2 worm cellular contexts compared by ENCODE assay signal in the genomic region with DNA sequence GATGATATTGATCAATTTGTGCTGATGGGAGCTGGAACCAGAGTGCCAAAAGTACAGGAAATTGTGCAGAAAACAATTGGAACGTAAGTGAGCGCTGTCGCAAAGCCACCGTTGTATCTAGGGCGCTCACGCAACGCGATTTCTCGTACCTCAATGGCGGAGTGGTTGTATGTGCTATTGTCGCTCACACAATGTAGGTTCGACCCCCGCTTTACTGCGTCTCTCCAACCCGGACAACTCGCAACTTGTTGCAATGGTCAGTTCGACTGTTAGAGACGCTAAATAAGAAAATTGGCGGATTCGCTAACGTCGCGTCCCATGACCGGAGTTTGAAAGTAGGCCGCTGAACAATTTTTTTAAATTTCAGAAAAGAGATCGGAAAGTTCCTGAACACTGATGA.
A peak's percentile ranks its signal among the peaks of the same experiment; 100 is the strongest.
TF ChIP-seq lines count a peak whose summit lies in the region.

No protein-coding gene starts in this region.

TF ChIP-seq in whole organism, L1 larva, 84 proteins besides CTCF, POLR2A, EP300 and RAD21 (continued from another document and continues in another):
- no peak for TF ChIP-seq fkh-10 (GFP tag; optimal IDR thresholded peaks at IDR 0.05; lab: Kevin White, UChicago)
- TF ChIP-seq dsc-1 (tag; optimal IDR thresholded peaks at IDR 0.05; lab: Kevin White, UChicago): peak; percentile 28
- TF ChIP-seq lin-14 (GFP tag; optimal IDR thresholded peaks at IDR 0.05; lab: Kevin White, UChicago): no peak
- no peak for TF ChIP-seq ceh-88 (GFP tag; IDR thresholded peaks at IDR 0.05; lab: Robert Waterston, UW)
- peak; percentile 35 for TF ChIP-seq unc-130 (tag; optimal IDR thresholded peaks at IDR 0.05; lab: Kevin White, UChicago)
- TF ChIP-seq efl-1 (optimal IDR thresholded peaks at IDR 0.05; lab: Kevin White, UChicago): peak; percentile 64 to 74
- peak; percentile 62 to 98 for TF ChIP-seq efl-1 (GFP tag; optimal IDR thresholded peaks at IDR 0.05 in 1 of 2; lab: Kevin White, UChicago)
- TF ChIP-seq nhr-237 (tag; optimal IDR thresholded peaks at IDR 0.05; lab: Kevin White, UChicago): no peak
- no peak for TF ChIP-seq ama-1 (optimal IDR thresholded peaks at IDR 0.05; lab: Kevin White, UChicago)
- TF ChIP-seq nhr-84 (tag; optimal IDR thresholded peaks at IDR 0.05; lab: Kevin White, UChicago): no peak
- no peak for TF ChIP-seq hpl-2 (GFP tag; optimal IDR thresholded peaks at IDR 0.05; lab: Kevin White, UChicago)
- no peak for TF ChIP-seq tlp-1 (tag; optimal IDR thresholded peaks at IDR 0.05; lab: Kevin White, UChicago)
- TF ChIP-seq nhr-20 (tag; optimal IDR thresholded peaks at IDR 0.05; lab: Kevin White, UChicago): peak; percentile 45
- TF ChIP-seq hlh-4 (tag; optimal IDR thresholded peaks at IDR 0.05; lab: Kevin White, UChicago): no peak
- no peak for TF ChIP-seq efl-3 (GFP tag; optimal IDR thresholded peaks at IDR 0.05; lab: Kevin White, UChicago)
- peak; percentile 27 for TF ChIP-seq skn-1 (tag; optimal IDR thresholded peaks at IDR 0.05; lab: Kevin White, UChicago)
- TF ChIP-seq C34B4.2 (tag; optimal IDR thresholded peaks at IDR 0.05; lab: Kevin White, UChicago): no peak
- no peak for TF ChIP-seq isw-1 (GFP tag; IDR thresholded peaks at IDR 0.05; lab: Robert Waterston, UW)
- TF ChIP-seq fkh-8 (tag; optimal IDR thresholded peaks at IDR 0.05; lab: Kevin White, UChicago): no peak
- TF ChIP-seq sup-37 (GFP tag; optimal IDR thresholded peaks at IDR 0.05; lab: Kevin White, UChicago): no peak
- TF ChIP-seq mdl-1 (tag; optimal IDR thresholded peaks at IDR 0.05; lab: Kevin White, UChicago): peak in 1 of 2 experiments; percentile 49
- TF ChIP-seq snpc-4 (tag; optimal IDR thresholded peaks at IDR 0.05; lab: Kevin White, UChicago): no peak
- no peak for TF ChIP-seq blmp-1 (tag; optimal IDR thresholded peaks at IDR 0.05; lab: Kevin White, UChicago)
- TF ChIP-seq jun-1 (tag; optimal IDR thresholded peaks at IDR 0.05; lab: Kevin White, UChicago): no peak
- peak; percentile 18 for TF ChIP-seq unc-86 (tag; optimal IDR thresholded peaks at IDR 0.05; lab: Kevin White, UChicago)
- no peak for TF ChIP-seq sox-4 (tag; optimal IDR thresholded peaks at IDR 0.05; lab: Kevin White, UChicago)
- TF ChIP-seq nhr-28 (tag; optimal IDR thresholded peaks at IDR 0.05; lab: Kevin White, UChicago): no peak
- TF ChIP-seq nhr-90 (tag; optimal IDR thresholded peaks at IDR 0.05; lab: Kevin White, UChicago; ENCODE audit: poor library complexity): peak; percentile 64
- no peak for TF ChIP-seq zag-1 (tag; optimal IDR thresholded peaks at IDR 0.05; lab: Kevin White, UChicago)
- no peak for TF ChIP-seq egl-27 (tag; optimal IDR thresholded peaks at IDR 0.05; lab: Kevin White, UChicago)
- TF ChIP-seq lin-15B (tag; optimal IDR thresholded peaks at IDR 0.05; lab: Kevin White, UChicago): no peak
- no peak for TF ChIP-seq ceh-90 (tag; optimal IDR thresholded peaks at IDR 0.05; lab: Kevin White, UChicago)
- TF ChIP-seq nhr-19 (GFP tag; conservative IDR thresholded peaks at IDR 0.05; lab: Robert Waterston, UW): peak; percentile 57
- TF ChIP-seq dpl-1 (GFP tag; optimal IDR thresholded peaks at IDR 0.05; lab: Kevin White, UChicago): peak; percentile 54 to 68 (median 63)
- peak; percentile 31 for TF ChIP-seq irx-1 (tag; optimal IDR thresholded peaks at IDR 0.05; lab: Kevin White, UChicago)
- peak; percentile 4 to 36 (median 20) for TF ChIP-seq ceh-82 (tag; optimal IDR thresholded peaks at IDR 0.05; lab: Kevin White, UChicago)
- no peak for TF ChIP-seq ceh-63 (GFP tag; optimal IDR thresholded peaks at IDR 0.05; lab: Kevin White, UChicago)
- peak; percentile 71 for TF ChIP-seq mep-1 (tag; optimal IDR thresholded peaks at IDR 0.05; lab: Kevin White, UChicago)
- no peak for TF ChIP-seq ztf-11 (tag; optimal IDR thresholded peaks at IDR 0.05; lab: Kevin White, UChicago)
- TF ChIP-seq elt-2 (tag; optimal IDR thresholded peaks at IDR 0.05; lab: Kevin White, UChicago): peak; percentile 29
- TF ChIP-seq unc-62 (GFP tag; optimal IDR thresholded peaks at IDR 0.05; lab: Kevin White, UChicago): no peak
- no peak for TF ChIP-seq pax-3 (tag; optimal IDR thresholded peaks at IDR 0.05; lab: Kevin White, UChicago)
- peak; percentile 8 to 60 for TF ChIP-seq lsy-2 (tag; optimal IDR thresholded peaks at IDR 0.05; lab: Kevin White, UChicago)
- TF ChIP-seq nhr-77 (tag; optimal IDR thresholded peaks at IDR 0.05; lab: Kevin White, UChicago): peak; percentile 47
- no peak for TF ChIP-seq Y116A8C.19 (tag; optimal IDR thresholded peaks at IDR 0.05; lab: Kevin White, UChicago; ENCODE audit: borderline replicate concordance)
- peak; percentile 78 for TF ChIP-seq C16A3.4 (tag; optimal IDR thresholded peaks at IDR 0.05; lab: Kevin White, UChicago)
- TF ChIP-seq ets-5 (GFP tag; IDR thresholded peaks at IDR 0.05; lab: Robert Waterston, UW): no peak
- no peak for TF ChIP-seq ztf-4 (tag; optimal IDR thresholded peaks at IDR 0.05; lab: Kevin White, UChicago)
- TF ChIP-seq grh-1 (GFP tag; IDR thresholded peaks at IDR 0.05; lab: Robert Waterston, UW): no peak
- TF ChIP-seq C04F5.9 (tag; optimal IDR thresholded peaks at IDR 0.05; lab: Kevin White, UChicago): no peak
- TF ChIP-seq fkh-4 (tag; optimal IDR thresholded peaks at IDR 0.05; lab: Kevin White, UChicago; ENCODE audit: borderline replicate concordance): no peak
- no peak for TF ChIP-seq lin-39 (tag; optimal IDR thresholded peaks at IDR 0.05; lab: Kevin White, UChicago)
- no peak for TF ChIP-seq mab-9 (GFP tag; IDR thresholded peaks at IDR 0.05; lab: Robert Waterston, UW)
- peak; percentile 42 to 83 for TF ChIP-seq lin-35 (GFP tag; optimal IDR thresholded peaks at IDR 0.05; lab: Kevin White, UChicago)
- TF ChIP-seq pag-3 (tag; optimal IDR thresholded peaks at IDR 0.05; lab: Kevin White, UChicago; ENCODE audit: borderline replicate concordance, insufficient read depth): no peak
- TF ChIP-seq zip-4 (GFP tag; optimal IDR thresholded peaks at IDR 0.05; lab: Kevin White, UChicago): no peak
- no peak for TF ChIP-seq lin-13 (GFP tag; optimal IDR thresholded peaks at IDR 0.05; lab: Kevin White, UChicago)
- TF ChIP-seq egl-13 (tag; optimal IDR thresholded peaks at IDR 0.05; lab: Kevin White, UChicago): no peak
- no peak for TF ChIP-seq alr-1 (tag; optimal IDR thresholded peaks at IDR 0.05; lab: Kevin White, UChicago; ENCODE audit: borderline replicate concordance)
- TF ChIP-seq nhr-47 (tag; optimal IDR thresholded peaks at IDR 0.05; lab: Kevin White, UChicago): peak; percentile 60
- no peak for TF ChIP-seq aha-1 (tag; optimal IDR thresholded peaks at IDR 0.05; lab: Kevin White, UChicago)
- no peak for TF ChIP-seq ces-1 (GFP tag; optimal IDR thresholded peaks at IDR 0.05; lab: Kevin White, UChicago)
- TF ChIP-seq aly-2 (tag; optimal IDR thresholded peaks at IDR 0.05; lab: Kevin White, UChicago): peak; percentile 10
- TF ChIP-seq elt-3 (tag; optimal IDR thresholded peaks at IDR 0.05; lab: Kevin White, UChicago): peak in 1 of 6 experiments; percentile 10
- TF ChIP-seq fos-1 (tag; optimal IDR thresholded peaks at IDR 0.05; lab: Kevin White, UChicago): peak; percentile 10

TF ChIP-seq in whole organism, young adult, 124 proteins besides CTCF, POLR2A, EP300 and RAD21 (continued from another document and continues in another):
- no peak for TF ChIP-seq lsy-27 (tag; optimal IDR thresholded peaks at IDR 0.05; lab: Kevin White, UChicago; ENCODE audit: borderline replicate concordance, insufficient read depth)
- no peak for TF ChIP-seq K12H6.12 (tag; optimal IDR thresholded peaks at IDR 0.05; lab: Kevin White, UChicago)
- no peak for TF ChIP-seq madf-3 (GFP tag; IDR thresholded peaks at IDR 0.05; lab: Robert Waterston, UW)
- TF ChIP-seq hmg-1.2 (GFP tag; IDR thresholded peaks at IDR 0.05; lab: Robert Waterston, UW): peak; percentile 41
- TF ChIP-seq nhr-120 (GFP tag; IDR thresholded peaks at IDR 0.05; lab: Robert Waterston, UW): no peak
- TF ChIP-seq pha-4 (tag; optimal IDR thresholded peaks at IDR 0.05; lab: Kevin White, UChicago): no peak
- TF ChIP-seq tbx-9 (tag; optimal IDR thresholded peaks at IDR 0.05; lab: Kevin White, UChicago; ENCODE audit: borderline replicate concordance): no peak
- TF ChIP-seq ztf-28 (GFP tag; IDR thresholded peaks at IDR 0.05; lab: Robert Waterston, UW): no peak
- TF ChIP-seq ama-1 (optimal IDR thresholded peaks at IDR 0.05; lab: Kevin White, UChicago): no peak
- TF ChIP-seq ama-1 (GFP tag; optimal IDR thresholded peaks at IDR 0.05; lab: Kevin White, UChicago): peak; percentile 66 to 71
- no peak for TF ChIP-seq nfya-2 (GFP tag; IDR thresholded peaks at IDR 0.05; lab: Robert Waterston, UW)
- TF ChIP-seq sdz-38 (tag; optimal IDR thresholded peaks at IDR 0.05; lab: Kevin White, UChicago): no peak
- TF ChIP-seq T07F8.4 (tag; optimal IDR thresholded peaks at IDR 0.05; lab: Kevin White, UChicago): peak; percentile 63
- TF ChIP-seq tlf-1 (GFP tag; optimal IDR thresholded peaks at IDR 0.05; lab: Kevin White, UChicago): peak; percentile 1
- TF ChIP-seq ceh-100 (GFP tag; IDR thresholded peaks at IDR 0.05; lab: Robert Waterston, UW): peak; percentile 46; the same call in 1 of the 2 replicates
- TF ChIP-seq sptf-2 (GFP tag; optimal IDR thresholded peaks at IDR 0.05; lab: Kevin White, UChicago): peak; percentile 27
- no peak for TF ChIP-seq efl-1 (GFP tag; optimal IDR thresholded peaks at IDR 0.05; lab: Kevin White, UChicago)
- no peak for TF ChIP-seq dpl-1 (GFP tag; optimal IDR thresholded peaks at IDR 0.05; lab: Kevin White, UChicago)
- TF ChIP-seq rec-8 (tag; optimal IDR thresholded peaks at IDR 0.05; lab: Kevin White, UChicago): peak; percentile 47 to 49
- no peak for TF ChIP-seq snpc-1.1 (tag; optimal IDR thresholded peaks at IDR 0.05; lab: Kevin White, UChicago; ENCODE audit: insufficient read depth)
- no peak for TF ChIP-seq nhr-179 (tag; optimal IDR thresholded peaks at IDR 0.05; lab: Kevin White, UChicago)
- peak; percentile 50 for TF ChIP-seq chd-7 (tag; optimal IDR thresholded peaks at IDR 0.05; lab: Kevin White, UChicago)
- no peak for TF ChIP-seq T26A5.8 (tag; optimal IDR thresholded peaks at IDR 0.05; lab: Kevin White, UChicago)
- no peak for TF ChIP-seq snpc-4 (GFP tag; optimal IDR thresholded peaks at IDR 0.05; lab: Kevin White, UChicago)
- TF ChIP-seq snpc-4 (tag; optimal IDR thresholded peaks at IDR 0.05; lab: Kevin White, UChicago): peak in 3 of 4 experiments; percentile 25 to 52 (median 44)
- no peak for TF ChIP-seq zim-3 (tag; optimal IDR thresholded peaks at IDR 0.05; lab: Kevin White, UChicago)
- TF ChIP-seq somi-1 (GFP tag; optimal IDR thresholded peaks at IDR 0.05; lab: Kevin White, UChicago): no peak
- TF ChIP-seq nhr-90 (tag; optimal IDR thresholded peaks at IDR 0.05; lab: Kevin White, UChicago): peak; percentile 72
- TF ChIP-seq ztf-26 (tag; optimal IDR thresholded peaks at IDR 0.05; lab: Kevin White, UChicago): peak; percentile 58
- no peak for TF ChIP-seq Y79H2A.3 (GFP tag; conservative IDR thresholded peaks at IDR 0.05; lab: Robert Waterston, UW)
- TF ChIP-seq egl-18 (GFP tag; IDR thresholded peaks at IDR 0.05; lab: Robert Waterston, UW): no peak
- TF ChIP-seq F57C9.4 (tag; optimal IDR thresholded peaks at IDR 0.05; lab: Kevin White, UChicago): no peak
- TF ChIP-seq rpc-1 (optimal IDR thresholded peaks at IDR 0.05; lab: Kevin White, UChicago): peak; percentile 70
- peak; percentile 77 for TF ChIP-seq rpc-1 (tag; optimal IDR thresholded peaks at IDR 0.05; lab: Kevin White, UChicago)
- peak; percentile 16; the same call in 1 of the 2 replicates for TF ChIP-seq pbrm-1 (GFP tag; IDR thresholded peaks at IDR 0.05; lab: Robert Waterston, UW)
- TF ChIP-seq B0019.2 (GFP tag; conservative IDR thresholded peaks at IDR 0.05; lab: Robert Waterston, UW): peak; percentile 36; the same call in 1 of the 2 replicates
- no peak for TF ChIP-seq bed-1 (GFP tag; IDR thresholded peaks at IDR 0.05; lab: Robert Waterston, UW)
- TF ChIP-seq ZK185.1 (tag; optimal IDR thresholded peaks at IDR 0.05; lab: Kevin White, UChicago; ENCODE audit: poor library complexity, severe bottlenecking): peak; percentile 76
- TF ChIP-seq ztf-6 (GFP tag; IDR thresholded peaks at IDR 0.05; lab: Robert Waterston, UW): no peak
- no peak for TF ChIP-seq mel-28 (tag; optimal IDR thresholded peaks at IDR 0.05; lab: Kevin White, UChicago; ENCODE audit: borderline replicate concordance)
- TF ChIP-seq lag-1 (GFP tag; IDR thresholded peaks at IDR 0.05; lab: Robert Waterston, UW): no peak
- TF ChIP-seq hrde-1 (tag; optimal IDR thresholded peaks at IDR 0.05; lab: Kevin White, UChicago; ENCODE audit: borderline replicate concordance): peak; percentile 43
- TF ChIP-seq madf-10 (tag; optimal IDR thresholded peaks at IDR 0.05; lab: Kevin White, UChicago): peak; percentile 37
- peak; percentile 40 for TF ChIP-seq atf-7 (tag; optimal IDR thresholded peaks at IDR 0.05; lab: Kevin White, UChicago)
- peak; percentile 46 for TF ChIP-seq F33H1.4 (GFP tag; IDR thresholded peaks at IDR 0.05; lab: Robert Waterston, UW)
- TF ChIP-seq tbp1 (GFP tag; optimal IDR thresholded peaks at IDR 0.05; lab: Kevin White, UChicago): peak; percentile 92
- TF ChIP-seq ceh-27 (GFP tag; optimal IDR thresholded peaks at IDR 0.05; lab: Kevin White, UChicago): peak; percentile 35
- peak; percentile 68 for TF ChIP-seq ztf-18 (tag; optimal IDR thresholded peaks at IDR 0.05; lab: Kevin White, UChicago)
- TF ChIP-seq ceh-58 (GFP tag; IDR thresholded peaks at IDR 0.05; lab: Robert Waterston, UW): no peak
- peak; percentile 41; the same call in 1 of the 2 replicates for TF ChIP-seq D2030.7 (GFP tag; IDR thresholded peaks at IDR 0.05; lab: Robert Waterston, UW)
- peak; percentile 17; the same call in 1 of the 2 replicates for TF ChIP-seq egrh-3 (GFP tag; IDR thresholded peaks at IDR 0.05; lab: Robert Waterston, UW)
- TF ChIP-seq unc-62 (GFP tag; optimal IDR thresholded peaks at IDR 0.05; lab: Kevin White, UChicago): no peak
- no peak for TF ChIP-seq Y95B8A.8 (GFP tag; IDR thresholded peaks at IDR 0.05; lab: Robert Waterston, UW)
- TF ChIP-seq xnd-1 (tag; optimal IDR thresholded peaks at IDR 0.05; lab: Kevin White, UChicago): no peak
- no peak for TF ChIP-seq let-526 (GFP tag; IDR thresholded peaks at IDR 0.05; lab: Robert Waterston, UW)
- peak in 1 of 3 experiments; percentile 30 for TF ChIP-seq lin-35 (GFP tag; optimal IDR thresholded peaks at IDR 0.05; lab: Kevin White, UChicago)
- peak in 1 of 2 experiments; percentile 14 for TF ChIP-seq let-607 (tag; optimal IDR thresholded peaks at IDR 0.05; lab: Kevin White, UChicago)
- TF ChIP-seq snpc-1.3 (tag; optimal IDR thresholded peaks at IDR 0.05; lab: Kevin White, UChicago; ENCODE audit: insufficient read depth): no peak
- peak; percentile 56 for TF ChIP-seq snpc-3.4 (tag; optimal IDR thresholded peaks at IDR 0.05; lab: Kevin White, UChicago)
- no peak for TF ChIP-seq ets-4 (GFP tag; optimal IDR thresholded peaks at IDR 0.05; lab: Kevin White, UChicago)
- TF ChIP-seq lin-26 (GFP tag; IDR thresholded peaks at IDR 0.05; lab: Robert Waterston, UW): peak; percentile 80
- TF ChIP-seq F23B12.7 (tag; optimal IDR thresholded peaks at IDR 0.05; lab: Kevin White, UChicago; ENCODE audit: insufficient read depth): peak; percentile 95
- TF ChIP-seq B0336.3 (GFP tag; IDR thresholded peaks at IDR 0.05; lab: Robert Waterston, UW): 0 out of 2 replicates have a peak, but pooled peaks have one; percentile 13
- no peak for TF ChIP-seq Y53G8AR.9 (GFP tag; conservative IDR thresholded peaks at IDR 0.05; lab: Robert Waterston, UW)
- TF ChIP-seq ztf-25 (GFP tag; IDR thresholded peaks at IDR 0.05; lab: Robert Waterston, UW): no peak
- peak; percentile 51; the same call in 1 of the 2 replicates for TF ChIP-seq rcor-1 (GFP tag; IDR thresholded peaks at IDR 0.05; lab: Robert Waterston, UW)
- peak; percentile 17 for TF ChIP-seq F52B5.7 (tag; optimal IDR thresholded peaks at IDR 0.05; lab: Kevin White, UChicago)
- TF ChIP-seq hmg-20 (GFP tag; IDR thresholded peaks at IDR 0.05; lab: Robert Waterston, UW): no peak
- TF ChIP-seq attf-3 (GFP tag; conservative IDR thresholded peaks at IDR 0.05; lab: Robert Waterston, UW): no peak
- TF ChIP-seq madf-6 (GFP tag; IDR thresholded peaks at IDR 0.05; lab: Robert Waterston, UW): peak; percentile 55
- TF ChIP-seq ekl-4 (GFP tag; IDR thresholded peaks at IDR 0.05; lab: Robert Waterston, UW): peak; percentile 87
